Worm (Caenorhabditis elegans): Measurements from ENCODE around the gene srw-11.

DNA sequence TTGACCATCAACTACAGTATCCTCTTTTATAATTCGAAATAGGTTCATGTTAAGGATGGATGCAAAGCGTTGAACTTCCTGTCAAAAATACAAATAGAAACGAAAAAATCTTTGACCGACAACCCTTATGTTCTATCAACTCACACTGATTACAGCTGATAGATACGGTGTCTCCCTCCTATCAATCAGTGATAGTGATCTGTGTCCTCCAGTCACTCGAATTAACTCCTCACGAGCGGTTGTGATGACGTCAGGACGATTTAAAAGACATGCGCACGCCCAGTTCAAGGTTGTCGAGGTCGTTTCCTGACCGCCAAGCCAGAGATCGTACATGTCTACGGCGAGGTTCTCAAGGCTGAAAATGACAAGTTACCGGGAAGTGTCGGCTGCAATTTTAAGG, 45.9 kb upstream of the srw-11 start:
- TF ChIP-seq ztf-16 (tag; optimal IDR thresholded peaks at IDR 0.05): no peak
- no peak for TF ChIP-seq eyg-1 (tag; optimal IDR thresholded peaks at IDR 0.05)
- no peak for TF ChIP-seq fkh-6 (tag; optimal IDR thresholded peaks at IDR 0.05)
- TF ChIP-seq pag-3 (tag; optimal IDR thresholded peaks at IDR 0.05; ENCODE audit: borderline replicate concordance): no peak
- no peak for TF ChIP-seq hlh-15 (tag; optimal IDR thresholded peaks at IDR 0.05)
- TF ChIP-seq nfya-1 (tag; optimal IDR thresholded peaks at IDR 0.05): no peak
- no peak for TF ChIP-seq T23F11.4 (GFP tag; optimal IDR thresholded peaks at IDR 0.05)
- no peak for TF ChIP-seq dve-1 (tag; optimal IDR thresholded peaks at IDR 0.05)
- TF ChIP-seq zip-5 (tag; optimal IDR thresholded peaks at IDR 0.05): no peak
- no peak for TF ChIP-seq gmeb-2 (tag; optimal IDR thresholded peaks at IDR 0.05)
- TF ChIP-seq C08G9.2 (tag; optimal IDR thresholded peaks at IDR 0.05): no peak
- no peak for TF ChIP-seq hlh-30 (tag; optimal IDR thresholded peaks at IDR 0.05; ENCODE audit: insufficient read depth)
- no peak for TF ChIP-seq ttx-3 (tag; optimal IDR thresholded peaks at IDR 0.05)
